Fruit fly (Drosophila melanogaster) whole organism: ENCODE results near the gene CG10996.

Source experiments
- CG8478 ChIP-seq: fragments of >200 bp; optimal IDR thresholded peaks from 2 replicates; lab custom pipeline; 2018; ENCODE audit warnings: inconsistent platforms
- Dll ChIP-seq: fragments of >200 bp; optimal IDR thresholded peaks from 2 replicates; lab custom pipeline; 2017
- EcR ChIP-seq, 2 experiments: fragments of >200 bp; optimal IDR thresholded peaks; 2 replicates each; lab custom pipeline; 2017; ENCODE audit warnings: missing biosample characterization in 2 of 2, missing genetic modification characterization in 2 of 2, missing genetic modification reagents in 2 of 2
- pan ChIP-seq: fragments of >200 bp; optimal IDR thresholded peaks from 2 replicates; lab custom pipeline; 2017
- psq ChIP-seq: fragments of >200 bp; optimal IDR thresholded peaks from 2 replicates; lab custom pipeline; 2017
- usp ChIP-seq: fragments of >200 bp; optimal IDR thresholded peaks from 2 replicates; lab custom pipeline; 2017; ENCODE audit warnings: missing biosample characterization, missing genetic modification characterization, mixed read lengths

CG10996 gene

dm6 chrX:13792463-13792862, 5.0 kb downstream of the CG10996 start:
- no peak for TF ChIP-seq Dll (lab: Kevin White, UChicago)
- no peak for TF ChIP-seq EcR (GFP tag; optimal IDR thresholded peaks at IDR 0.05; lab: Kevin White, UChicago)
- no peak for TF ChIP-seq CG8478 (lab: Kevin White, UChicago)

dm6 chrX:13791011-13791410, 6.4 kb downstream of the CG10996 start, which contains the start of gene CG10993:
CG10993 (minus strand) TSS chrX:13791111.
- TF ChIP-seq EcR (GFP tag; optimal IDR thresholded peaks at IDR 0.05; lab: Kevin White, UChicago) (no peak), Dll (lab: Kevin White, UChicago) (no peak), psq (lab: Kevin White, UChicago) (no peak), pan (lab: Kevin White, UChicago) (no peak), usp (GFP tag; lab: Kevin White, UChicago) (no peak), CG8478 (lab: Kevin White, UChicago) (no peak)

- no peak for TF ChIP-seq Dll (lab: Kevin White, UChicago)
- TF ChIP-seq usp (GFP tag; lab: Kevin White, UChicago), result no peak
- no peak for TF ChIP-seq EcR (GFP tag; optimal IDR thresholded peaks at IDR 0.05; lab: Kevin White, UChicago)
- no peak for TF ChIP-seq CG8478 (lab: Kevin White, UChicago)
- TF ChIP-seq psq (lab: Kevin White, UChicago), result no peak
- no peak for TF ChIP-seq pan (lab: Kevin White, UChicago)
Observed at dm6 chrX:13788973-13789682, 8.3 kb downstream of the CG10996 start.

- TF ChIP-seq psq (lab: Kevin White, UChicago) (no peak), EcR (GFP tag; optimal IDR thresholded peaks at IDR 0.05; lab: Kevin White, UChicago) (no peak), Dll (lab: Kevin White, UChicago) (no peak), CG8478 (lab: Kevin White, UChicago) (no peak), usp (GFP tag; lab: Kevin White, UChicago) (no peak), pan (lab: Kevin White, UChicago) (no peak)
Observed at dm6 chrX:13787282-13787850, 10.1 kb downstream of the CG10996 start.

- TF ChIP-seq psq (lab: Kevin White, UChicago), result no peak
- TF ChIP-seq usp (GFP tag; lab: Kevin White, UChicago), result no peak
- no peak for TF ChIP-seq EcR (GFP tag; optimal IDR thresholded peaks at IDR 0.05; lab: Kevin White, UChicago)
- TF ChIP-seq CG8478 (lab: Kevin White, UChicago), result no peak
- no peak for TF ChIP-seq Dll (lab: Kevin White, UChicago)
Observed at dm6 chrX:13786037-13786667, 11.3 kb downstream of the CG10996 start.

- TF ChIP-seq EcR (GFP tag; optimal IDR thresholded peaks at IDR 0.05; lab: Kevin White, UChicago) (no peak), pan (lab: Kevin White, UChicago) (no peak), CG8478 (lab: Kevin White, UChicago) (no peak), Dll (lab: Kevin White, UChicago) (no peak), psq (lab: Kevin White, UChicago) (no peak), usp (GFP tag; lab: Kevin White, UChicago) (no peak)
Observed at dm6 chrX:13783958-13784907, 13.2 kb downstream of the CG10996 start.

- TF ChIP-seq psq (lab: Kevin White, UChicago), result no peak
- TF ChIP-seq CG8478 (lab: Kevin White, UChicago), result no peak
- TF ChIP-seq EcR (GFP tag; optimal IDR thresholded peaks at IDR 0.05; lab: Kevin White, UChicago), result no peak
- TF ChIP-seq usp (GFP tag; lab: Kevin White, UChicago), result no peak
- no peak for TF ChIP-seq Dll (lab: Kevin White, UChicago)
- TF ChIP-seq pan (lab: Kevin White, UChicago), result no peak
Observed at dm6 chrX:13783534-13783949, 13.9 kb downstream of the CG10996 start, which contains the start of gene inaE. inaE (plus strand) TSS chrX:13783714.

- no peak for TF ChIP-seq EcR (GFP tag; optimal IDR thresholded peaks at IDR 0.05; lab: Kevin White, UChicago)
- no peak for TF ChIP-seq Dll (lab: Kevin White, UChicago)
- TF ChIP-seq psq (lab: Kevin White, UChicago), result no peak
- no peak for TF ChIP-seq usp (GFP tag; lab: Kevin White, UChicago)
- TF ChIP-seq pan (lab: Kevin White, UChicago), result no peak
- no peak for TF ChIP-seq CG8478 (lab: Kevin White, UChicago)
Observed at dm6 chrX:13781739-13782502, 15.5 kb downstream of the CG10996 start, which contains the start of the genes CtsB and amrt. CtsB (minus strand) TSS chrX:13782170. amrt (plus strand) TSS chrX:13782459.

dm6 chrX:13779696-13780095, 17.7 kb downstream of the CG10996 start:
- TF ChIP-seq pan (lab: Kevin White, UChicago) (no peak), CG8478 (lab: Kevin White, UChicago) (no peak), usp (GFP tag; lab: Kevin White, UChicago) (no peak), EcR (GFP tag; optimal IDR thresholded peaks at IDR 0.05; lab: Kevin White, UChicago) (no peak), Dll (lab: Kevin White, UChicago) (no peak), psq (lab: Kevin White, UChicago) (no peak)
